Worm (Caenorhabditis elegans): ENCODE measurements around the gene npr-13.

The npr-13 gene

ce11 chrV:14848510-14849206, 9.7 kb downstream of the npr-13 start (continued):
- peak; percentile 83 for TF ChIP-seq snu-23 (GFP tag; optimal IDR thresholded peaks at IDR 0.05)
- TF ChIP-seq unc-86 (tag; optimal IDR thresholded peaks at IDR 0.05): no peak
- TF ChIP-seq F16B12.6 (tag; optimal IDR thresholded peaks at IDR 0.05): no peak
- peak in 2 of 3 experiments; percentile 9 to 46 for TF ChIP-seq dpl-1 (GFP tag; optimal IDR thresholded peaks at IDR 0.05)
- peak in 2 of 6 experiments; percentile 44 to 63 for TF ChIP-seq elt-3 (tag; optimal IDR thresholded peaks at IDR 0.05)
- no peak for TF ChIP-seq nhr-28 (tag; optimal IDR thresholded peaks at IDR 0.05)
- no peak for TF ChIP-seq pag-3 (tag; optimal IDR thresholded peaks at IDR 0.05; ENCODE audit: borderline replicate concordance, insufficient read depth)
- TF ChIP-seq tbx-2 (tag; optimal IDR thresholded peaks at IDR 0.05): peak; percentile 61
- no peak for TF ChIP-seq unc-30 (tag; optimal IDR thresholded peaks at IDR 0.05)
- TF ChIP-seq aha-1 (tag; optimal IDR thresholded peaks at IDR 0.05): no peak
- TF ChIP-seq lin-14 (GFP tag; optimal IDR thresholded peaks at IDR 0.05): peak; percentile 94
- TF ChIP-seq isw-1 (GFP tag; IDR thresholded peaks at IDR 0.05): no peak
- no peak for TF ChIP-seq ceh-90 (tag; optimal IDR thresholded peaks at IDR 0.05)
- no peak for TF ChIP-seq sox-4 (tag; optimal IDR thresholded peaks at IDR 0.05)
- TF ChIP-seq lin-13 (GFP tag; optimal IDR thresholded peaks at IDR 0.05): no peak
- TF ChIP-seq ceh-82 (tag; optimal IDR thresholded peaks at IDR 0.05): no peak
- TF ChIP-seq tlp-1 (tag; optimal IDR thresholded peaks at IDR 0.05): no peak
- peak; percentile 26 for TF ChIP-seq C16A3.4 (tag; optimal IDR thresholded peaks at IDR 0.05)
- peak; percentile 37 for TF ChIP-seq lir-3 (tag; optimal IDR thresholded peaks at IDR 0.05; ENCODE audit: poor library complexity)
- TF ChIP-seq mep-1 (tag; optimal IDR thresholded peaks at IDR 0.05): peak; percentile 81
- no peak for TF ChIP-seq nhr-237 (tag; optimal IDR thresholded peaks at IDR 0.05)
- peak; percentile 14 for TF ChIP-seq pax-3 (tag; optimal IDR thresholded peaks at IDR 0.05)
- TF ChIP-seq unc-62 (GFP tag; optimal IDR thresholded peaks at IDR 0.05): no peak
- TF ChIP-seq alr-1 (tag; optimal IDR thresholded peaks at IDR 0.05; ENCODE audit: borderline replicate concordance): no peak
- TF ChIP-seq skn-1 (tag; optimal IDR thresholded peaks at IDR 0.05): peak; percentile 27
- peak; percentile 51 for TF ChIP-seq irx-1 (tag; optimal IDR thresholded peaks at IDR 0.05)
- no peak for TF ChIP-seq fkh-8 (tag; optimal IDR thresholded peaks at IDR 0.05)
- TF ChIP-seq fkh-10 (GFP tag; optimal IDR thresholded peaks at IDR 0.05): no peak
- no peak for TF ChIP-seq nhr-12 (tag; optimal IDR thresholded peaks at IDR 0.05)
- peak; percentile 51 for TF ChIP-seq elt-2 (tag; optimal IDR thresholded peaks at IDR 0.05)
- peak; percentile 70 for TF ChIP-seq unc-130 (tag; optimal IDR thresholded peaks at IDR 0.05)
- no peak for TF ChIP-seq hpl-2 (GFP tag; optimal IDR thresholded peaks at IDR 0.05)
- no peak for TF ChIP-seq efl-3 (GFP tag; optimal IDR thresholded peaks at IDR 0.05)
- peak in 1 of 2 experiments; percentile 97 for TF ChIP-seq mdl-1 (tag; optimal IDR thresholded peaks at IDR 0.05)
- no peak for TF ChIP-seq pqm-1 (tag; optimal IDR thresholded peaks at IDR 0.05)
- TF ChIP-seq efl-1 (optimal IDR thresholded peaks at IDR 0.05): peak; percentile 36 to 42
- peak; percentile 14 to 94 for TF ChIP-seq efl-1 (GFP tag; optimal IDR thresholded peaks at IDR 0.05 in 1 of 2)
- no peak for TF ChIP-seq sptf-1 (tag; optimal IDR thresholded peaks at IDR 0.05)
- peak; percentile 91 for TF ChIP-seq nhr-71 (tag; optimal IDR thresholded peaks at IDR 0.05)
- TF ChIP-seq grh-1 (GFP tag; IDR thresholded peaks at IDR 0.05): peak; percentile 42; the same call in 1 of the 2 replicates
- TF ChIP-seq nhr-11 (tag; optimal IDR thresholded peaks at IDR 0.05): peak; percentile 43
- TF ChIP-seq dsc-1 (tag; optimal IDR thresholded peaks at IDR 0.05): peak; percentile 63
- TF ChIP-seq lin-15B (tag; optimal IDR thresholded peaks at IDR 0.05): no peak
- TF ChIP-seq nhr-47 (tag; optimal IDR thresholded peaks at IDR 0.05): peak; percentile 65
- peak; percentile 91 for TF ChIP-seq rnt-1 (tag; optimal IDR thresholded peaks at IDR 0.05)
- no peak for TF ChIP-seq egl-27 (tag; optimal IDR thresholded peaks at IDR 0.05)
- no peak for TF ChIP-seq ztf-11 (tag; optimal IDR thresholded peaks at IDR 0.05)
- peak; percentile 57 for TF ChIP-seq lin-39 (tag; optimal IDR thresholded peaks at IDR 0.05)
- TF ChIP-seq nhr-19 (GFP tag; conservative IDR thresholded peaks at IDR 0.05): peak; percentile 78
- TF ChIP-seq nhr-77 (tag; optimal IDR thresholded peaks at IDR 0.05): no peak
- TF ChIP-seq nhr-76 (tag; optimal IDR thresholded peaks at IDR 0.05): no peak
- TF ChIP-seq Y116A8C.19 (tag; optimal IDR thresholded peaks at IDR 0.05; ENCODE audit: borderline replicate concordance): no peak

Data from whole organism, L1 larva.